Worm (Caenorhabditis elegans) whole organism, mixed stage, embryonic: ENCODE data around the gene C46F11.6.

Source experiments
- blmp-1 ChIP-seq: fragments of 150-350 bp; optimal IDR thresholded peaks from 2 replicates; lab custom pipeline; 2014; ENCODE audit warnings: missing biosample characterization, missing genetic modification characterization
- elt-1 ChIP-seq: sonication (generic microtip); optimal IDR thresholded peaks from 2 replicates; lab custom pipeline; 2017; ENCODE audit warnings: missing genetic modification characterization, mild to moderate bottlenecking, missing compliant biosample characterization, antibody characterized with exemption, moderate library complexity, borderline replicate concordance; ENCODE audit not compliant: insufficient read depth
- mab-5 ChIP-seq: fragments of 150-350 bp; optimal IDR thresholded peaks from 2 replicates; lab custom pipeline; 2014; ENCODE audit warnings: missing biosample characterization, missing genetic modification characterization
- nhr-2 ChIP-seq: fragments of 150-350 bp; optimal IDR thresholded peaks from 2 replicates; lab custom pipeline; 2014; ENCODE audit warnings: missing biosample characterization, missing genetic modification characterization
- nhr-28 ChIP-seq: fragments of 150-350 bp; optimal IDR thresholded peaks from 2 replicates; lab custom pipeline; 2014; ENCODE audit warnings: missing biosample characterization, missing genetic modification characterization
- unc-62 ChIP-seq: fragments of 150-350 bp; optimal IDR thresholded peaks from 2 replicates; lab custom pipeline; 2014; ENCODE audit warnings: missing biosample characterization, missing genetic modification reagents, missing genetic modification characterization
- ztf-11 ChIP-seq: fragments of 150-350 bp; optimal IDR thresholded peaks from 2 replicates; lab custom pipeline; 2014; ENCODE audit warnings: missing biosample characterization, missing genetic modification characterization

DNA sequence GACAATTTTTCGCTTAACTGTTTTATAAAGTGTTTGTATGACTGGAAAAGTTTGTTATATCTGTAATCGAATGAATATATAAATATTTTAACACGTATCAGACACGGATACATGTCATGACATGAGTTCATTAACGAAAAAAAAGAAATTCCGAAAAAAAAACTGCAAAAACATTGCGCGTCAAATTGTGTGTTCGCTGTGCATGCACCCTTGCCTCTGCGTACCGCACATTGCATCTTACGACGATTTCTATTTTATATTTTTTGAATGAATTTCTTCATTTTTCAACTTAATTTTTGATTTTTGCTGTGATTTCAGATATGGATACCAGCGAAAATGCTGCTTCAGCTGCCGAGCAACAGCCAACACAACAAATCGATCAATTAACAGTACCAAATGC is 34.7 kb upstream of the C46F11.6 start, which contains the start of gene wdr-5.1:
- no peak for TF ChIP-seq blmp-1
- no peak for TF ChIP-seq nhr-2
- no peak for TF ChIP-seq nhr-28 (tag; lab: Kevin White, UChicago)
- no peak for TF ChIP-seq elt-1 (tag; lab: Kevin White, UChicago)
- no peak for TF ChIP-seq mab-5
- TF ChIP-seq unc-62 (GFP tag; lab: Kevin White, UChicago), result no peak
- no peak for TF ChIP-seq ztf-11
